Fruit fly (Drosophila melanogaster): ENCODE measurements around the gene CG18599.

The CG18599 gene

DNA sequence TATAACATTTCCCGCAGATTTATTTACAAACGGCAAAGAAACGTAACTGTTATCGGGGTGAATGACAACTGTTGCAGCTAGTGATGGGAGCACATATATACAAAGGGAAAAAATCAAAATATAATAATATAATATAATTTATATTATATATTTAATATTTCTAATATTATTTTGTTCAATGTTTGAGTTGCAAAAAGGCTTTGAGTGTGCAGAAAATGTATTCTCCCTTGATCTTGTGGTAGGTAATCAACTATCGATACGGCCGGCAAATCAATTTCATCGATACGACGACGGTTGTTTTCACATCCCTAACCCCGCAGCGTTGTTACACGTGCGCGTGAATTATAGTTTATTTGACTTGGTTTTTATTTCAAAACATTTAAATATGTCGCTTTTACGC is 44.2 kb upstream of the CG18599 start, which contains the start of the genes mTerf5 and Non3 (continued):
- peak; percentile 40 for TF ChIP-seq CG6683 (GFP tag; optimal IDR thresholded peaks at IDR 0.05)
- peak; percentile 32; the same call in 1 of the 3 replicates for TF ChIP-seq tgo (GFP tag; IDR thresholded peaks at IDR 0.05)
- no peak for TF ChIP-seq Antp (GFP tag; optimal IDR thresholded peaks at IDR 0.05)
- no peak for TF ChIP-seq Bteb2 (GFP tag; optimal IDR thresholded peaks at IDR 0.05)
- TF ChIP-seq Dll (GFP tag; IDR thresholded peaks at IDR 0.05; ENCODE audit: partially characterized antibody): peak; percentile 95
- TF ChIP-seq Spps (tag; optimal IDR thresholded peaks at IDR 0.05): peak; percentile 16
- TF ChIP-seq Fer2 (tag; optimal IDR thresholded peaks at IDR 0.05): peak; percentile 15
- TF ChIP-seq CG15011 (GFP tag; optimal IDR thresholded peaks at IDR 0.05): no peak
- TF ChIP-seq gfzf (GFP tag; optimal IDR thresholded peaks at IDR 0.05): no peak
- TF ChIP-seq br (optimal IDR thresholded peaks at IDR 0.05): no peak
- no peak for TF ChIP-seq Stat92E (GFP tag; optimal IDR thresholded peaks at IDR 0.05)
- TF ChIP-seq sens-2 (GFP tag; IDR thresholded peaks at IDR 0.05): no peak
- TF ChIP-seq twi (tag; optimal IDR thresholded peaks at IDR 0.05): peak; percentile 40
- no peak for TF ChIP-seq lov (optimal IDR thresholded peaks at IDR 0.05)
- no peak for TF ChIP-seq lov (GFP tag; IDR thresholded peaks at IDR 0.05)
- peak; percentile 41 for TF ChIP-seq CG1602 (GFP tag; optimal IDR thresholded peaks at IDR 0.05)
- no peak for TF ChIP-seq HLHmδ (GFP tag; optimal IDR thresholded peaks at IDR 0.05)
- no peak for TF ChIP-seq tio (GFP tag; optimal IDR thresholded peaks at IDR 0.05)
- TF ChIP-seq nerfin-1 (tag; optimal IDR thresholded peaks at IDR 0.05): peak; percentile 77
- TF ChIP-seq CG2199 (GFP tag; IDR thresholded peaks at IDR 0.05): no peak
- peak; percentile 81 for TF ChIP-seq BEAF-32 (GFP tag; optimal IDR thresholded peaks at IDR 0.05)
- TF ChIP-seq CG9876 (GFP tag; optimal IDR thresholded peaks at IDR 0.05): no peak
- TF ChIP-seq CG31388 (GFP tag; optimal IDR thresholded peaks at IDR 0.05): peak; percentile 10
- no peak for TF ChIP-seq disco-r (GFP tag; optimal IDR thresholded peaks at IDR 0.05)
- 0 out of 3 replicates have a peak, but pooled peaks have one; percentile 30 for TF ChIP-seq ase (GFP tag; IDR thresholded peaks at IDR 0.05)
- no peak for TF ChIP-seq Hr39 (optimal IDR thresholded peaks at IDR 0.05)
- peak; percentile 88 for TF ChIP-seq dm (GFP tag; optimal IDR thresholded peaks at IDR 0.05)
- peak; percentile 20 for TF ChIP-seq CG7556 (GFP tag; optimal IDR thresholded peaks at IDR 0.05)
- TF ChIP-seq eyg (GFP tag; optimal IDR thresholded peaks at IDR 0.05): no peak
- TF ChIP-seq CG3995 (GFP tag; optimal IDR thresholded peaks at IDR 0.05): no peak
- no peak for TF ChIP-seq CG15479 (GFP tag; optimal IDR thresholded peaks at IDR 0.05)
- TF ChIP-seq CG31365 (tag; optimal IDR thresholded peaks at IDR 0.05): no peak
- peak; percentile 80 for TF ChIP-seq CG2712 (tag; optimal IDR thresholded peaks at IDR 0.05)
- TF ChIP-seq HmgZ (tag; optimal IDR thresholded peaks at IDR 0.05): peak; percentile 55
- TF ChIP-seq D19A (tag; optimal IDR thresholded peaks at IDR 0.05): peak; percentile 43
- TF ChIP-seq pan (optimal IDR thresholded peaks at IDR 0.05): no peak
- peak in 1 of 2 experiments; percentile 60 for TF ChIP-seq pan (GFP tag; optimal IDR thresholded peaks at IDR 0.05 in 1 of 2, IDR thresholded peaks at IDR 0.05 in 1 of 2)
- peak; percentile 8 for TF ChIP-seq vfl (GFP tag; optimal IDR thresholded peaks at IDR 0.05)
- TF ChIP-seq Gsc (GFP tag; IDR thresholded peaks at IDR 0.05): no peak
- no peak for TF ChIP-seq CG15073 (GFP tag; optimal IDR thresholded peaks at IDR 0.05)
- TF ChIP-seq CG8924 (tag; optimal IDR thresholded peaks at IDR 0.05): peak; percentile 75
- no peak for TF ChIP-seq ap (GFP tag; IDR thresholded peaks at IDR 0.05)
- TF ChIP-seq kah (GFP tag; optimal IDR thresholded peaks at IDR 0.05): peak; percentile 71
- TF ChIP-seq Ets65A (GFP tag): peak; percentile 83
- TF ChIP-seq dmrt99B (tag; optimal IDR thresholded peaks at IDR 0.05): no peak
- no peak for TF ChIP-seq Atf6 (GFP tag; IDR thresholded peaks at IDR 0.05)
- TF ChIP-seq pnt (GFP tag; optimal IDR thresholded peaks at IDR 0.05): no peak
- no peak for TF ChIP-seq CG8359 (GFP tag; optimal IDR thresholded peaks at IDR 0.05; ENCODE audit: borderline replicate concordance)
- TF ChIP-seq ems (GFP tag; optimal IDR thresholded peaks at IDR 0.05): no peak
- TF ChIP-seq H15 (GFP tag; IDR thresholded peaks at IDR 0.05): peak; percentile 15; the same call in 1 of the 3 replicates
- TF ChIP-seq salm (tag; optimal IDR thresholded peaks at IDR 0.05): no peak
- peak; percentile 23 for TF ChIP-seq fd3F (GFP tag; optimal IDR thresholded peaks at IDR 0.05)
- TF ChIP-seq fd64A (GFP tag; optimal IDR thresholded peaks at IDR 0.05): no peak

All from whole organism, embryonic.